Fruit fly (Drosophila melanogaster): ENCODE results near the gene Regnase-1.

DNA sequence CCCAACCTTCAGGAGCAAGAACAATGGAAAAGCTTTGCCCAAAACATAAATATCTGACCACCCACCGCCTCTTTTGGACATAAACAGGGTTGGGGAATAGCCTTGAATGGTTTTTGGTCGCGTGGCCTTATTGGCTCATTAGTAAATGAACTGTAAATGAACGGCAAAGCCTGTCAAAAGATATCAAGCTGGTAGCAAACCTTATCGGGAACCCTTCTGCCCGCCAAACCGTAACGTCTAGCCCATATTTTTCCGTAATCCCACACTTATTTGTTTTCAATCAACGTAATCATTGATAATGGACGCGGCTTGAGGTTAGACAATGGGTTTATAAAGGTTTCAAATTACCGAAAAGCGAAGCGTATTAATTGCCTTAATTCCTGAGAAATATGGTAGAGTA is 50.5 kb downstream of the Regnase-1 start:
- TF ChIP-seq br (GFP tag; optimal IDR thresholded peaks at IDR 0.05) (no peak), ey (GFP tag; optimal IDR thresholded peaks at IDR 0.05) (no peak), jim (GFP tag; optimal IDR thresholded peaks at IDR 0.05) (no peak), Myc (optimal IDR thresholded peaks at IDR 0.05) (no peak), h (GFP tag; optimal IDR thresholded peaks at IDR 0.05) (no peak), dl (GFP tag; optimal IDR thresholded peaks at IDR 0.05; ENCODE audit: insufficient read depth in 1 of 2, partially characterized antibody in 2 of 2) (no peak), usp (GFP tag; optimal IDR thresholded peaks at IDR 0.05) (no peak), pan (optimal IDR thresholded peaks at IDR 0.05) (no peak)

Data from whole organism, wandering third instar larva.